Worm (Caenorhabditis elegans) whole organism, young adult: ENCODE data around the gene eff-1.

Experiments
- B0035.1 ChIP-seq: sonication (generic microtip); optimal IDR thresholded peaks from 2 replicates; lab custom pipeline; 2016; ENCODE audit warnings: missing genetic modification characterization, mild to moderate bottlenecking, missing compliant biosample characterization, missing genotype, missing genetic modification reagents
- B0336.3 ChIP-seq: fragments of 200-800 bp; sonication (Bioruptor generic); IDR thresholded peaks from 2 replicates; pipeline ENCODE4 v1.3.6; 2022; ENCODE audit warnings: missing genetic modification characterization, missing compliant biosample characterization
- C06A6.2 ChIP-seq: fragments of 200-800 bp; sonication (Bioruptor generic); conservative IDR thresholded peaks from 2 replicates; pipeline ENCODE4 v1.3.6; 2022; ENCODE audit warnings: missing genetic modification characterization, missing compliant biosample characterization
- F39B2.1 ChIP-seq: fragments of 200-800 bp; sonication (Bioruptor generic); IDR thresholded peaks from 2 replicates; pipeline ENCODE4 v1.3.6; 2022; ENCODE audit warnings: missing genetic modification reagents, missing genetic modification characterization, missing compliant biosample characterization
- F57C9.4 ChIP-seq: sonication (generic microtip); optimal IDR thresholded peaks from 2 replicates; lab custom pipeline; 2017; ENCODE audit warnings: mild to moderate bottlenecking, missing genetic modification characterization, missing compliant biosample characterization
- K11D2.4 ChIP-seq: fragments of 200-800 bp; sonication (Bioruptor generic); IDR thresholded peaks from 2 replicates; pipeline ENCODE4 v1.3.6; 2022; ENCODE audit warnings: missing genetic modification reagents, missing genetic modification characterization, missing compliant biosample characterization
- T26A5.8 ChIP-seq: sonication (generic microtip); optimal IDR thresholded peaks from 2 replicates; lab custom pipeline; 2016; ENCODE audit warnings: missing genetic modification characterization, missing compliant biosample characterization
- Y53F4B.3 ChIP-seq: fragments of 200-800 bp; sonication (Bioruptor generic); IDR thresholded peaks from 2 replicates; pipeline ENCODE4 v1.3.6; 2022; ENCODE audit warnings: missing genetic modification reagents, missing genetic modification characterization, missing compliant biosample characterization
- Y53G8AR.9 ChIP-seq: fragments of 200-800 bp; sonication (Bioruptor generic); conservative IDR thresholded peaks from 2 replicates; pipeline ENCODE4 v1.3.6; 2022; ENCODE audit warnings: missing genetic modification reagents, missing genetic modification characterization, missing compliant biosample characterization
- akir-1 ChIP-seq: fragments of 200-800 bp; sonication (Bioruptor generic); optimal IDR thresholded peaks from 2 replicates; lab custom pipeline; 2018; ENCODE audit warnings: mild to moderate bottlenecking, missing genetic modification characterization, moderate library complexity, missing compliant biosample characterization
- atf-7 ChIP-seq: sonication (generic microtip); optimal IDR thresholded peaks from 2 replicates; lab custom pipeline; 2017; ENCODE audit warnings: mild to moderate bottlenecking, missing genetic modification characterization, missing compliant biosample characterization
- athp-1 ChIP-seq: sonication (generic microtip); optimal IDR thresholded peaks from 2 replicates; lab custom pipeline; 2017; ENCODE audit warnings: mild to moderate bottlenecking, missing genetic modification characterization, missing compliant biosample characterization
- attf-3 ChIP-seq: fragments of 200-800 bp; sonication (Bioruptor generic); conservative IDR thresholded peaks from 2 replicates; pipeline ENCODE4 v1.3.6; 2022; ENCODE audit warnings: missing genetic modification reagents, missing genetic modification characterization, missing compliant biosample characterization
- attf-6 ChIP-seq: fragments of 200-800 bp; sonication (Bioruptor generic); IDR thresholded peaks from 2 replicates; pipeline ENCODE4 v1.3.6; 2022; ENCODE audit warnings: missing genetic modification reagents, missing genetic modification characterization, missing compliant biosample characterization
- ccch-3 ChIP-seq: fragments of 200-800 bp; sonication (Bioruptor generic); optimal IDR thresholded peaks from 2 replicates; lab custom pipeline; 2018; ENCODE audit warnings: mild to moderate bottlenecking, missing genetic modification characterization, missing compliant biosample characterization
- cebp-1 ChIP-seq, 2 experiments: fragments of 200-800 bp in 1 of 2; sonication (Bioruptor generic) in 1 of 2; sonication (generic microtip) in 1 of 2; IDR thresholded peaks in 1 of 2; optimal IDR thresholded peaks in 1 of 2; 2 replicates each; pipeline versions ENCODE4 v1.3.6 to Lab custom; 2017 to 2022; ENCODE audit warnings: missing compliant biosample characterization in 2 of 2, missing genetic modification characterization in 2 of 2, mild to moderate bottlenecking in 1 of 2, missing genetic modification reagents in 1 of 2, moderate library complexity in 1 of 2
- ceh-100 ChIP-seq: fragments of 200-800 bp; sonication (Bioruptor generic); IDR thresholded peaks from 2 replicates; pipeline ENCODE4 v1.3.6; 2022; ENCODE audit warnings: missing genetic modification reagents, missing genetic modification characterization, missing compliant biosample characterization
- ceh-40 ChIP-seq: fragments of 200-800 bp; sonication (Bioruptor generic); IDR thresholded peaks from 2 replicates; pipeline ENCODE4 v1.3.6; 2022; ENCODE audit warnings: missing genetic modification characterization, missing compliant biosample characterization
- dpff-1 ChIP-seq: sonication (generic microtip); optimal IDR thresholded peaks from 2 replicates; lab custom pipeline; 2017; ENCODE audit warnings: mild to moderate bottlenecking, missing genetic modification characterization, missing compliant biosample characterization
- egl-18 ChIP-seq: fragments of 200-800 bp; sonication (Bioruptor generic); IDR thresholded peaks from 2 replicates; pipeline ENCODE4 v1.3.6; 2022; ENCODE audit warnings: missing genetic modification reagents, missing genetic modification characterization, missing compliant biosample characterization
- egrh-3 ChIP-seq: fragments of 200-800 bp; sonication (Bioruptor generic); IDR thresholded peaks from 2 replicates; pipeline ENCODE4 v1.3.6; 2022; ENCODE audit warnings: missing genetic modification reagents, missing genetic modification characterization, missing compliant biosample characterization
- fkh-3 ChIP-seq: sonication (generic microtip); optimal IDR thresholded peaks from 2 replicates; lab custom pipeline; 2016; ENCODE audit warnings: mild to moderate bottlenecking, missing genetic modification characterization, missing compliant biosample characterization
- gei-17 ChIP-seq: fragments of 200-800 bp; sonication (Bioruptor generic); optimal IDR thresholded peaks from 2 replicates; lab custom pipeline; 2018; ENCODE audit warnings: mild to moderate bottlenecking, missing genetic modification characterization, missing compliant biosample characterization
- him-1 ChIP-seq: sonication (generic microtip); optimal IDR thresholded peaks from 2 replicates; lab custom pipeline; 2016; ENCODE audit warnings: missing genotype, missing genetic modification reagents, missing genetic modification characterization, missing compliant biosample characterization
- hlh-26 ChIP-seq: fragments of 200-800 bp; sonication (Bioruptor generic); conservative IDR thresholded peaks from 2 replicates; pipeline ENCODE4 v1.3.6; 2022; ENCODE audit warnings: missing genetic modification reagents, missing genetic modification characterization, missing compliant biosample characterization
- hrde-1 ChIP-seq: sonication (generic microtip); optimal IDR thresholded peaks from 2 replicates; lab custom pipeline; 2016; ENCODE audit warnings: missing genetic modification characterization, mild to moderate bottlenecking, missing compliant biosample characterization, moderate library complexity, missing genotype, missing genetic modification reagents, borderline replicate concordance
- let-607 ChIP-seq, 2 experiments: fragments of 200-800 bp in 1 of 2; sonication (Bioruptor generic) in 1 of 2; sonication (generic microtip) in 1 of 2; optimal IDR thresholded peaks; 2 replicates each; lab custom pipeline; 2016 to 2018; ENCODE audit warnings: mild to moderate bottlenecking in 2 of 2, missing compliant biosample characterization in 2 of 2, missing genetic modification characterization in 2 of 2, moderate library complexity in 2 of 2, missing genotype in 1 of 2
- lsl-1 ChIP-seq: fragments of 200-800 bp; sonication (Bioruptor generic); optimal IDR thresholded peaks from 2 replicates; lab custom pipeline; 2018; ENCODE audit warnings: mild to moderate bottlenecking, missing genetic modification characterization, moderate library complexity, missing compliant biosample characterization
- madf-10 ChIP-seq: sonication (generic microtip); optimal IDR thresholded peaks from 2 replicates; lab custom pipeline; 2016; ENCODE audit warnings: mild to moderate bottlenecking, missing genetic modification characterization, missing compliant biosample characterization
- madf-8 ChIP-seq: fragments of 200-800 bp; sonication (Bioruptor generic); conservative IDR thresholded peaks from 2 replicates; pipeline ENCODE4 v1.3.6; 2022; ENCODE audit warnings: missing genetic modification reagents, missing genetic modification characterization, missing compliant biosample characterization
- mcd-1 ChIP-seq: fragments of 200-800 bp; sonication (Bioruptor generic); IDR thresholded peaks from 2 replicates; pipeline ENCODE4 v1.3.6; 2022; ENCODE audit warnings: missing genetic modification reagents, missing genetic modification characterization, missing compliant biosample characterization
- mes-4 ChIP-seq: sonication (generic microtip); optimal IDR thresholded peaks from 2 replicates; lab custom pipeline; 2016; ENCODE audit warnings: missing genotype, missing genetic modification characterization, missing compliant biosample characterization
- mxl-1 ChIP-seq: sonication (generic microtip); optimal IDR thresholded peaks from 2 replicates; lab custom pipeline; 2016; ENCODE audit warnings: missing genetic modification characterization, missing compliant biosample characterization
- nfya-2 ChIP-seq: fragments of 200-800 bp; sonication (Bioruptor generic); IDR thresholded peaks from 2 replicates; pipeline ENCODE4 v1.3.6; 2022; ENCODE audit warnings: missing genetic modification reagents, missing genetic modification characterization, missing compliant biosample characterization
- nhr-120 ChIP-seq: fragments of 200-800 bp; sonication (Bioruptor generic); IDR thresholded peaks from 2 replicates; pipeline ENCODE4 v1.3.6; 2022; ENCODE audit warnings: missing genetic modification characterization, missing compliant biosample characterization
- nhr-27 ChIP-seq: fragments of 200-800 bp; sonication (Bioruptor generic); optimal IDR thresholded peaks from 2 replicates; lab custom pipeline; 2018; ENCODE audit warnings: mild to moderate bottlenecking, missing genetic modification characterization, moderate library complexity, missing compliant biosample characterization
- nhr-90 ChIP-seq: sonication (generic microtip); optimal IDR thresholded peaks from 2 replicates; lab custom pipeline; 2016; ENCODE audit warnings: missing genotype, mild to moderate bottlenecking, missing genetic modification characterization, missing compliant biosample characterization
- pbrm-1 ChIP-seq: fragments of 200-800 bp; sonication (Bioruptor generic); IDR thresholded peaks from 2 replicates; pipeline ENCODE4 v1.3.6; 2022; ENCODE audit warnings: missing genetic modification reagents, missing genetic modification characterization, missing compliant biosample characterization
- sdz-38 ChIP-seq: sonication (generic microtip); optimal IDR thresholded peaks from 2 replicates; lab custom pipeline; 2016; ENCODE audit warnings: missing genotype, missing genetic modification characterization, missing compliant biosample characterization
- somi-1 ChIP-seq: fragments of 200-800 bp; sonication (Bioruptor generic); optimal IDR thresholded peaks from 2 replicates; lab custom pipeline; 2018; ENCODE audit warnings: mild to moderate bottlenecking, missing genetic modification characterization, missing compliant biosample characterization
- sptf-2 ChIP-seq: fragments of 200-800 bp; sonication (Bioruptor generic); optimal IDR thresholded peaks from 2 replicates; lab custom pipeline; 2018; ENCODE audit warnings: mild to moderate bottlenecking, missing genetic modification characterization, missing compliant biosample characterization
- tbx-9 ChIP-seq: sonication (generic microtip); optimal IDR thresholded peaks from 2 replicates; lab custom pipeline; 2016; ENCODE audit warnings: borderline replicate concordance, missing genetic modification characterization, inconsistent platforms, missing compliant biosample characterization
- tlf-1 ChIP-seq: fragments of 200-800 bp; sonication (Bioruptor generic); optimal IDR thresholded peaks from 2 replicates; lab custom pipeline; 2018; ENCODE audit warnings: mild to moderate bottlenecking, missing genetic modification characterization, missing compliant biosample characterization
- unc-130 ChIP-seq: sonication (generic microtip); optimal IDR thresholded peaks from 2 replicates; lab custom pipeline; 2016; ENCODE audit warnings: missing genetic modification reagents, missing genetic modification characterization, missing compliant biosample characterization
- unc-62 ChIP-seq: fragments of 150-350 bp; optimal IDR thresholded peaks from 2 replicates; lab custom pipeline; 2014; ENCODE audit warnings: missing biosample characterization, missing genetic modification reagents, missing genetic modification characterization
- zfh-2 ChIP-seq: fragments of 200-800 bp; sonication (Bioruptor generic); conservative IDR thresholded peaks from 2 replicates; pipeline ENCODE4 v1.3.6; 2022; ENCODE audit warnings: missing genetic modification reagents, missing genetic modification characterization, missing compliant biosample characterization
- ztf-18 ChIP-seq: sonication (generic microtip); optimal IDR thresholded peaks from 2 replicates; lab custom pipeline; 2016; ENCODE audit warnings: missing genotype, mild to moderate bottlenecking, missing genetic modification characterization, missing compliant biosample characterization
- ztf-22 ChIP-seq: fragments of 200-800 bp; sonication (Bioruptor generic); optimal IDR thresholded peaks from 2 replicates; lab custom pipeline; 2018; ENCODE audit warnings: mild to moderate bottlenecking, missing genetic modification characterization, moderate library complexity, missing compliant biosample characterization
- ztf-26 ChIP-seq: sonication (generic microtip); optimal IDR thresholded peaks from 2 replicates; lab custom pipeline; 2017; ENCODE audit warnings: missing genetic modification characterization, missing compliant biosample characterization

eff-1 gene

ce11 chrII:8325002-8325539 is 21.4 kb upstream of the eff-1 start, which contains the start of the genes ran-3 and C26D10.3 (continued):
- TF ChIP-seq pbrm-1 (GFP tag; lab: Robert Waterston, UW) (no peak), cebp-1 (GFP tag; IDR thresholded peaks at IDR 0.05; lab: Robert Waterston, UW) (no peak), cebp-1 (tag; optimal IDR thresholded peaks at IDR 0.05; lab: Kevin White, UChicago) (peak; percentile 43), mcd-1 (GFP tag; lab: Robert Waterston, UW) (0 out of 2 replicates have a peak, but pooled peaks have one; percentile 16), Y53G8AR.9 (no peak), akir-1 (GFP tag; lab: Kevin White, UChicago) (no peak), ztf-18 (no peak), nhr-120 (GFP tag; lab: Robert Waterston, UW) (no peak), T26A5.8 (no peak), fkh-3 (tag; lab: Kevin White, UChicago) (no peak), let-607 (tag; optimal IDR thresholded peaks at IDR 0.05; lab: Kevin White, UChicago) (no peak), mxl-1 (tag; lab: Kevin White, UChicago) (no peak), hlh-26 (GFP tag; lab: Robert Waterston, UW) (no peak), egrh-3 (GFP tag; lab: Robert Waterston, UW) (no peak), mes-4 (tag; lab: Kevin White, UChicago) (no peak), lsl-1 (GFP tag; lab: Kevin White, UChicago) (no peak), dpff-1 (tag; lab: Kevin White, UChicago) (no peak), tlf-1 (no peak), madf-10 (tag; lab: Kevin White, UChicago) (no peak), nfya-2 (GFP tag; lab: Robert Waterston, UW) (no peak), egl-18 (GFP tag; lab: Robert Waterston, UW) (no peak), athp-1 (tag; lab: Kevin White, UChicago) (no peak), C06A6.2 (no peak), zfh-2 (GFP tag; lab: Robert Waterston, UW) (no peak), F57C9.4 (tag; lab: Kevin White, UChicago) (no peak), somi-1 (GFP tag; lab: Kevin White, UChicago) (no peak), Y53F4B.3 (no peak), ceh-40 (GFP tag; lab: Robert Waterston, UW) (no peak), F39B2.1 (GFP tag; lab: Robert Waterston, UW) (no peak), attf-3 (GFP tag; lab: Robert Waterston, UW) (no peak), unc-62 (GFP tag; lab: Kevin White, UChicago) (no peak), sptf-2 (GFP tag; lab: Kevin White, UChicago) (no peak), gei-17 (GFP tag; lab: Kevin White, UChicago) (no peak), B0035.1 (tag; lab: Kevin White, UChicago) (no peak), attf-6 (no peak), ztf-26 (no peak), sdz-38 (no peak), B0336.3 (GFP tag; lab: Robert Waterston, UW) (no peak), unc-130 (GFP tag; lab: Kevin White, UChicago) (no peak), K11D2.4 (GFP tag; lab: Robert Waterston, UW) (no peak), him-1 (tag; lab: Kevin White, UChicago) (no peak), ccch-3 (GFP tag; lab: Kevin White, UChicago) (no peak), nhr-90 (tag; lab: Kevin White, UChicago) (no peak), madf-8 (GFP tag; lab: Robert Waterston, UW) (no peak), tbx-9 (tag; lab: Kevin White, UChicago) (no peak), ztf-22 (no peak), ceh-100 (GFP tag; lab: Robert Waterston, UW) (peak; percentile 34; the same call in 1 of the 2 replicates), nhr-27 (tag; lab: Kevin White, UChicago) (no peak), hrde-1 (tag; lab: Kevin White, UChicago) (no peak), atf-7 (no peak)
